Worm (Caenorhabditis elegans) whole organism, L4/young adult: Measurements from ENCODE around the gene T24G10.2.

Source experiments
- W03F9.2 ChIP-seq: fragments of 150-350 bp; optimal IDR thresholded peaks from 2 replicates; lab custom pipeline; 2014; ENCODE audit warnings: missing biosample characterization, missing genetic modification characterization
- dao-5 ChIP-seq: sonication (generic microtip); optimal IDR thresholded peaks from 2 replicates; lab custom pipeline; 2016; ENCODE audit warnings: missing genotype, missing genetic modification characterization, moderate library complexity, missing compliant biosample characterization
- him-1 ChIP-seq: sonication (generic microtip); optimal IDR thresholded peaks from 2 replicates; lab custom pipeline; 2016; ENCODE audit warnings: missing genotype, missing genetic modification reagents, missing genetic modification characterization, missing compliant biosample characterization

The T24G10.2 gene

ce11 chrIII:5453290-5453689 lies 10.7 kb upstream of the T24G10.2 start, which contains the start of gene F48E8.4:
Gene F48E8.4, plus strand, starts transcription at chrIII:5453590.
- TF ChIP-seq him-1 (tag; lab: Kevin White, UChicago), result no peak
- no peak for TF ChIP-seq W03F9.2 (tag; lab: Kevin White, UChicago)
- no peak for TF ChIP-seq dao-5

ce11 chrIII:5450430-5450829 lies 7.9 kb upstream of the T24G10.2 start, which contains the start of gene paa-1:
Gene paa-1, plus strand, starts transcription at chrIII:5450730.
- TF ChIP-seq W03F9.2 (tag; lab: Kevin White, UChicago), result no peak
- no peak for TF ChIP-seq him-1 (tag; lab: Kevin White, UChicago)
- no peak for TF ChIP-seq dao-5

- TF ChIP-seq W03F9.2 (tag; lab: Kevin White, UChicago) (no peak), dao-5 (no peak), him-1 (tag; lab: Kevin White, UChicago) (no peak)
Observed at ce11 chrIII:5449762-5450308, 7.3 kb upstream of the T24G10.2 start, which contains the start of gene F48E8.8. Gene F48E8.8, minus strand, starts transcription at chrIII:5449812.

- peak; percentile 56 for TF ChIP-seq W03F9.2 (tag; lab: Kevin White, UChicago)
- TF ChIP-seq dao-5, result no peak
- TF ChIP-seq him-1 (tag; lab: Kevin White, UChicago), result no peak
Observed at ce11 chrIII:5448177-5448576, 5.6 kb upstream of the T24G10.2 start, which contains the start of gene skpt-1. Gene skpt-1, minus strand, starts transcription at chrIII:5448395.

ce11 chrIII:5440540-5440939 lies 2.0 kb downstream of the T24G10.2 start, which contains the start of gene W03A5.6:
Gene W03A5.6, minus strand, starts transcription at chrIII:5440640.
- no peak for TF ChIP-seq him-1 (tag; lab: Kevin White, UChicago)
- no peak for TF ChIP-seq dao-5
- no peak for TF ChIP-seq W03F9.2 (tag; lab: Kevin White, UChicago)

ce11 chrIII:5438064-5438463 lies 4.5 kb downstream of the T24G10.2 start:
- TF ChIP-seq W03F9.2 (tag; lab: Kevin White, UChicago), result no peak
- no peak for TF ChIP-seq him-1 (tag; lab: Kevin White, UChicago)
- no peak for TF ChIP-seq dao-5

ce11 chrIII:5436306-5436705 lies 6.3 kb downstream of the T24G10.2 start:
- TF ChIP-seq him-1 (tag; lab: Kevin White, UChicago) (no peak), dao-5 (no peak), W03F9.2 (tag; lab: Kevin White, UChicago) (no peak)

- TF ChIP-seq him-1 (tag; lab: Kevin White, UChicago), result no peak
- no peak for TF ChIP-seq dao-5
- no peak for TF ChIP-seq W03F9.2 (tag; lab: Kevin White, UChicago)
Observed at ce11 chrIII:5427096-5427495, 15.5 kb downstream of the T24G10.2 start.

ce11 chrIII:5424363-5424762 lies 18.2 kb downstream of the T24G10.2 start:
- TF ChIP-seq dao-5, result no peak
- TF ChIP-seq W03F9.2 (tag; lab: Kevin White, UChicago), result no peak
- no peak for TF ChIP-seq him-1 (tag; lab: Kevin White, UChicago)

ce11 chrIII:5423665-5424133 lies 18.9 kb downstream of the T24G10.2 start, which contains the start of gene dnj-24:
Gene dnj-24, minus strand, starts transcription at chrIII:5424083.
- no peak for TF ChIP-seq dao-5
- no peak for TF ChIP-seq him-1 (tag; lab: Kevin White, UChicago)
- no peak for TF ChIP-seq W03F9.2 (tag; lab: Kevin White, UChicago)

ce11 chrIII:5422561-5423103 lies 19.9 kb downstream of the T24G10.2 start:
- TF ChIP-seq W03F9.2 (tag; lab: Kevin White, UChicago) (no peak), him-1 (tag; lab: Kevin White, UChicago) (no peak), dao-5 (no peak)

- TF ChIP-seq dao-5 (no peak), him-1 (tag; lab: Kevin White, UChicago) (no peak), W03F9.2 (tag; lab: Kevin White, UChicago) (no peak)
Observed at ce11 chrIII:5421406-5421805, 21.2 kb downstream of the T24G10.2 start.

ce11 chrIII:5420276-5420675 lies 22.3 kb downstream of the T24G10.2 start:
- TF ChIP-seq dao-5 (no peak), him-1 (tag; lab: Kevin White, UChicago) (no peak), W03F9.2 (tag; lab: Kevin White, UChicago) (no peak)

ce11 chrIII:5419527-5419926 lies 23.0 kb downstream of the T24G10.2 start:
- TF ChIP-seq W03F9.2 (tag; lab: Kevin White, UChicago), result no peak
- TF ChIP-seq him-1 (tag; lab: Kevin White, UChicago), result no peak
- TF ChIP-seq dao-5, result no peak
